Fruit fly (Drosophila melanogaster) whole organism, embryonic: ENCODE results near the gene CG14715.

Experiments used
- Antp ChIP-seq: fragments of 200-800 bp; sonication (Bioruptor generic); optimal IDR thresholded peaks from 3 replicates; lab custom pipeline; 2016; ENCODE audit warnings: missing biosample characterization, missing genetic modification characterization
- B-H1 ChIP-seq: fragments of 200-800 bp; sonication (Bioruptor generic); IDR thresholded peaks from 3 replicates; pipeline ENCODE4 v1.3.6; 2022; ENCODE audit warnings: missing biosample characterization, missing genetic modification characterization
- BEAF-32 ChIP-seq: fragments of 200-800 bp; sonication (Bioruptor generic); optimal IDR thresholded peaks from 3 replicates; lab custom pipeline; 2017; ENCODE audit warnings: missing biosample characterization, missing genetic modification characterization, mild to moderate bottlenecking, moderate library complexity, missing genetic modification reagents
- BtbVII ChIP-seq: fragments of 200-800 bp; sonication (Bioruptor generic); optimal IDR thresholded peaks from 3 replicates; lab custom pipeline; 2017; ENCODE audit warnings: missing biosample characterization, mild to moderate bottlenecking, missing genetic modification characterization
- CG10321 ChIP-seq: fragments of 200-800 bp; sonication (Bioruptor generic); IDR thresholded peaks from 2 replicates; pipeline ENCODE4 v1.3.6; 2022; ENCODE audit warnings: missing biosample characterization, missing genetic modification characterization
- CG11085 ChIP-seq: fragments of 200-800 bp; sonication (Bioruptor generic); IDR thresholded peaks from 2 replicates; pipeline ENCODE4 v1.3.6; 2022; ENCODE audit warnings: missing biosample characterization, missing genetic modification characterization
- CG11398 ChIP-seq: fragments of 200-800 bp; sonication (Bioruptor generic); optimal IDR thresholded peaks from 2 replicates; lab custom pipeline; 2016; ENCODE audit warnings: missing biosample characterization, missing genetic modification characterization
- CG14441 ChIP-seq: fragments of 200-800 bp; sonication (Bioruptor generic); IDR thresholded peaks from 2 replicates; pipeline ENCODE4 v1.3.6; 2022; ENCODE audit warnings: missing biosample characterization, missing genetic modification characterization
- CG1529 ChIP-seq: fragments of 200-800 bp; sonication (Bioruptor generic); optimal IDR thresholded peaks from 3 replicates; lab custom pipeline; 2018; ENCODE audit warnings: missing biosample characterization, missing genetic modification characterization
- CG1603 ChIP-seq: fragments of 200-800 bp; sonication (Bioruptor generic); optimal IDR thresholded peaks from 2 replicates; lab custom pipeline; 2019; ENCODE audit warnings: missing biosample characterization, mild to moderate bottlenecking, missing genetic modification characterization, moderate library complexity
- CG1792 ChIP-seq: fragments of 200-800 bp; sonication (Bioruptor generic); optimal IDR thresholded peaks from 2 replicates; lab custom pipeline; 2016; ENCODE audit warnings: missing biosample characterization, missing genetic modification characterization
- CG18619 ChIP-seq: fragments of 200-800 bp; sonication (Bioruptor generic); optimal IDR thresholded peaks from 3 replicates; lab custom pipeline; 2017; ENCODE audit warnings: missing biosample characterization, mild to moderate bottlenecking, missing genetic modification characterization
- CG2875 ChIP-seq: fragments of 200-800 bp; sonication (Bioruptor generic); optimal IDR thresholded peaks from 2 replicates; lab custom pipeline; 2017; ENCODE audit warnings: missing biosample characterization, mild to moderate bottlenecking, missing genetic modification characterization, missing genetic modification reagents
- CG31224 ChIP-seq: fragments of 200-800 bp; sonication (Bioruptor generic); IDR thresholded peaks from 2 replicates; pipeline ENCODE4 v1.3.6; 2022; ENCODE audit warnings: missing biosample characterization, missing genetic modification characterization
- CG3281 ChIP-seq: fragments of 200-800 bp; sonication (Bioruptor generic); optimal IDR thresholded peaks from 3 replicates; lab custom pipeline; 2017; ENCODE audit warnings: missing biosample characterization, mild to moderate bottlenecking, missing genetic modification characterization
- CG5245 ChIP-seq: fragments of 200-800 bp; sonication (Bioruptor generic); optimal IDR thresholded peaks from 3 replicates; lab custom pipeline; 2016; ENCODE audit warnings: missing biosample characterization, missing genetic modification characterization
- CG6272 ChIP-seq: fragments of 200-800 bp; sonication (Bioruptor generic); IDR thresholded peaks from 2 replicates; pipeline ENCODE4 v1.3.6; 2022; ENCODE audit warnings: missing biosample characterization, missing genetic modification characterization
- CG6791 ChIP-seq: fragments of 200-800 bp; sonication (Bioruptor generic); IDR thresholded peaks from 3 replicates; pipeline ENCODE4 v1.3.6; 2022; ENCODE audit warnings: missing biosample characterization, missing genetic modification characterization; ENCODE audit not compliant: partially characterized antibody
- CG7786 ChIP-seq: fragments of 200-800 bp; sonication (Bioruptor generic); optimal IDR thresholded peaks from 2 replicates; lab custom pipeline; 2016; ENCODE audit warnings: missing biosample characterization, missing genetic modification characterization
- CG8478 ChIP-seq: fragments of >200 bp; optimal IDR thresholded peaks from 2 replicates; lab custom pipeline; 2018
- CG8765 ChIP-seq: fragments of 200-800 bp; sonication (Bioruptor generic); IDR thresholded peaks from 2 replicates; pipeline ENCODE4 v1.3.6; 2022; ENCODE audit warnings: missing biosample characterization, missing genetic modification characterization
- CG9609 ChIP-seq: fragments of 200-800 bp; sonication (Bioruptor generic); optimal IDR thresholded peaks from 3 replicates; lab custom pipeline; 2016; ENCODE audit warnings: missing biosample characterization, missing genetic modification characterization
- Dref ChIP-seq: fragments of 200-800 bp; sonication (Bioruptor generic); IDR thresholded peaks from 2 replicates; pipeline ENCODE4 v1.3.6; 2022; ENCODE audit warnings: missing biosample characterization, missing genetic modification characterization
- Ets65A ChIP-seq: fragments of 200-800 bp; sonication (Bioruptor generic); peaks from one replicate; lab custom pipeline; 2016; ENCODE audit warnings: missing biosample characterization, missing genetic modification characterization
- Gsc ChIP-seq: fragments of 200-800 bp; sonication (Bioruptor generic); IDR thresholded peaks from 2 replicates; pipeline ENCODE4 v1.3.6; 2022; ENCODE audit warnings: missing biosample characterization, missing genetic modification characterization
- Side ChIP-seq: fragments of 200-800 bp; sonication (Bioruptor generic); optimal IDR thresholded peaks from 2 replicates; lab custom pipeline; 2016; ENCODE audit warnings: missing biosample characterization, missing genetic modification characterization
- Six4 ChIP-seq: fragments of 200-800 bp; sonication (Bioruptor generic); optimal IDR thresholded peaks from 2 replicates; lab custom pipeline; 2016; ENCODE audit warnings: missing biosample characterization, missing genetic modification characterization
- Ssrp ChIP-seq: fragments of 200-800 bp; sonication (Bioruptor generic); optimal IDR thresholded peaks from 2 replicates; lab custom pipeline; 2018; ENCODE audit warnings: missing biosample characterization, mild to moderate bottlenecking, missing genetic modification characterization, moderate library complexity
- Xbp1 ChIP-seq: fragments of 200-800 bp; sonication (Bioruptor generic); optimal IDR thresholded peaks from 3 replicates; lab custom pipeline; 2016; ENCODE audit warnings: missing biosample characterization, mild to moderate bottlenecking, missing genetic modification characterization
- bab2 ChIP-seq: fragments of 200-800 bp; sonication (Bioruptor generic); optimal IDR thresholded peaks from 2 replicates; lab custom pipeline; 2016; ENCODE audit warnings: missing biosample characterization, missing genetic modification characterization
- dysf ChIP-seq: fragments of 200-800 bp; sonication (Bioruptor generic); IDR thresholded peaks from 3 replicates; pipeline ENCODE4 v1.3.6; 2022; ENCODE audit warnings: missing biosample characterization, missing genetic modification characterization
- gce ChIP-seq: fragments of 200-800 bp; sonication (Bioruptor generic); IDR thresholded peaks from 3 replicates; pipeline ENCODE4 v1.3.6; 2022; ENCODE audit warnings: missing biosample characterization, missing genetic modification characterization
- inv ChIP-seq: fragments of 200-800 bp; sonication (Bioruptor generic); IDR thresholded peaks from 2 replicates; pipeline ENCODE4 v1.3.6; 2022; ENCODE audit warnings: missing biosample characterization, missing genetic modification characterization; ENCODE audit not compliant: partially characterized antibody
- klu ChIP-seq: fragments of 200-800 bp; sonication (Bioruptor generic); IDR thresholded peaks from 2 replicates; pipeline ENCODE4 v1.3.6; 2022; ENCODE audit warnings: missing biosample characterization, missing genetic modification characterization
- lola ChIP-seq, 3 experiments: fragments of >200 bp in 2 of 3; fragments of 200-800 bp in 1 of 3; sonication (Bioruptor generic) in 1 of 3; optimal IDR thresholded peaks; 2 replicates each; lab custom pipeline; 2017 to 2019; ENCODE audit warnings: missing biosample characterization in 3 of 3, missing genetic modification characterization in 3 of 3, mild to moderate bottlenecking in 1 of 3, moderate library complexity in 1 of 3
- mirr ChIP-seq: fragments of 200-800 bp; sonication (Bioruptor generic); optimal IDR thresholded peaks from 3 replicates; lab custom pipeline; 2018; ENCODE audit warnings: missing biosample characterization, mild to moderate bottlenecking, missing genetic modification characterization
- mld ChIP-seq: fragments of 200-800 bp; sonication (Bioruptor generic); IDR thresholded peaks from 3 replicates; pipeline ENCODE4 v1.3.6; 2022; ENCODE audit warnings: missing biosample characterization, missing genetic modification characterization; ENCODE audit not compliant: partially characterized antibody
- oc ChIP-seq: fragments of 200-800 bp; sonication (Bioruptor generic); optimal IDR thresholded peaks from 2 replicates; lab custom pipeline; 2018; ENCODE audit warnings: missing biosample characterization, mild to moderate bottlenecking, missing genetic modification characterization, moderate library complexity
- odd ChIP-seq: fragments of 200-800 bp; sonication (Bioruptor generic); optimal IDR thresholded peaks from 2 replicates; lab custom pipeline; 2017; ENCODE audit warnings: missing biosample characterization, mild to moderate bottlenecking, missing genetic modification characterization
- pfk ChIP-seq: fragments of 200-800 bp; sonication (Bioruptor generic); optimal IDR thresholded peaks from 2 replicates; lab custom pipeline; 2018; ENCODE audit warnings: missing biosample characterization, mild to moderate bottlenecking, missing genetic modification characterization, moderate library complexity
- pros ChIP-seq: fragments of 200-800 bp; sonication (Bioruptor generic); optimal IDR thresholded peaks from 3 replicates; lab custom pipeline; 2019; ENCODE audit warnings: missing biosample characterization, mild to moderate bottlenecking, missing genetic modification characterization, moderate library complexity
- scrt ChIP-seq: fragments of 200-800 bp; sonication (Bioruptor generic); optimal IDR thresholded peaks from 2 replicates; lab custom pipeline; 2018; ENCODE audit warnings: missing biosample characterization, mild to moderate bottlenecking, missing genetic modification characterization, moderate library complexity
- sim ChIP-seq: fragments of 200-800 bp; sonication (Bioruptor generic); IDR thresholded peaks from 2 replicates; pipeline ENCODE4 v1.3.6; 2022; ENCODE audit warnings: missing biosample characterization, missing genetic modification characterization
- sima ChIP-seq: fragments of 200-800 bp; sonication (Bioruptor generic); optimal IDR thresholded peaks from 2 replicates; lab custom pipeline; 2016; ENCODE audit warnings: missing biosample characterization, missing genetic modification characterization
- slbo ChIP-seq: fragments of 200-800 bp; sonication (Bioruptor generic); IDR thresholded peaks from 2 replicates; pipeline ENCODE4 v1.3.6; 2022; ENCODE audit warnings: missing biosample characterization, missing genetic modification characterization
- sna ChIP-seq: fragments of 200-800 bp; sonication (Bioruptor generic); IDR thresholded peaks from 2 replicates; pipeline ENCODE4 v1.3.6; 2022; ENCODE audit warnings: missing biosample characterization, missing genetic modification characterization; ENCODE audit not compliant: partially characterized antibody
- sob ChIP-seq: fragments of 200-800 bp; sonication (Bioruptor generic); IDR thresholded peaks from 2 replicates; pipeline ENCODE4 v1.3.6; 2022; ENCODE audit warnings: missing biosample characterization, missing genetic modification characterization
- tll ChIP-seq, 2 experiments: fragments of 200-800 bp in 1 of 2; fragments of >200 bp in 1 of 2; sonication (Bioruptor generic) in 1 of 2; optimal IDR thresholded peaks; 2 replicates each; lab custom pipeline; 2017 to 2019; ENCODE audit warnings: missing biosample characterization in 2 of 2, missing genetic modification characterization in 2 of 2, mild to moderate bottlenecking in 1 of 2, moderate library complexity in 1 of 2
- tna ChIP-seq: fragments of 200-800 bp; sonication (Bioruptor generic); IDR thresholded peaks from 2 replicates; pipeline ENCODE4 v1.3.6; 2022; ENCODE audit warnings: missing biosample characterization, missing genetic modification characterization; ENCODE audit not compliant: partially characterized antibody
- toy ChIP-seq: fragments of 200-800 bp; sonication (Bioruptor generic); IDR thresholded peaks from 2 replicates; pipeline ENCODE4 v1.3.6; 2022; ENCODE audit warnings: missing biosample characterization, missing genetic modification characterization
- wor ChIP-seq: fragments of 200-800 bp; sonication (Bioruptor generic); IDR thresholded peaks from 2 replicates; pipeline ENCODE4 v1.3.6; 2022; ENCODE audit warnings: missing biosample characterization, missing genetic modification characterization

The CG14715 gene

dm6 chr3R:11678016-11678415 is 4.0 kb downstream of the CG14715 start, which contains the start of gene CG18476 (continued):
- no peak for TF ChIP-seq CG11398
- TF ChIP-seq CG6791 (GFP tag; lab: Robert Waterston, UW), result no peak
- TF ChIP-seq B-H1 (GFP tag; lab: Robert Waterston, UW), result peak; percentile 92
- peak; percentile 93 for TF ChIP-seq Xbp1
- TF ChIP-seq inv (GFP tag; lab: Robert Waterston, UW), result no peak
- TF ChIP-seq tna (GFP tag; lab: Robert Waterston, UW), result no peak
- peak; percentile 69 for TF ChIP-seq BtbVII (GFP tag; lab: Kevin White, UChicago)
- TF ChIP-seq pros, result no peak
- no peak for TF ChIP-seq sima
- TF ChIP-seq Gsc (GFP tag; lab: Robert Waterston, UW), result peak; percentile 68; the same call in 1 of the 2 replicates
- TF ChIP-seq lola (GFP tag; optimal IDR thresholded peaks at IDR 0.05; lab: Kevin White, UChicago), result peak in 1 of 3 experiments; percentile 90
- TF ChIP-seq CG7786, result peak; percentile 61
- peak; percentile 87 for TF ChIP-seq toy (GFP tag; lab: Robert Waterston, UW)
- peak; percentile 90 for TF ChIP-seq klu (GFP tag; lab: Robert Waterston, UW)
- TF ChIP-seq CG11085, result peak; percentile 90
- peak; percentile 39 for TF ChIP-seq CG1792 (GFP tag; lab: Kevin White, UChicago)
- peak; percentile 90 for TF ChIP-seq Ets65A (GFP tag; lab: Kevin White, UChicago)
- peak; percentile 85 for TF ChIP-seq Six4
- peak; percentile 86 for TF ChIP-seq CG31224 (GFP tag; lab: Robert Waterston, UW)
- peak; percentile 36 for TF ChIP-seq Antp
- peak; percentile 93 for TF ChIP-seq CG6272
- TF ChIP-seq CG5245, result peak; percentile 77
- TF ChIP-seq Dref (GFP tag; lab: Robert Waterston, UW), result no peak
- no peak for TF ChIP-seq tll (GFP tag; optimal IDR thresholded peaks at IDR 0.05; lab: Kevin White, UChicago)
- peak; percentile 95 for TF ChIP-seq slbo (GFP tag; lab: Robert Waterston, UW)
- TF ChIP-seq CG3281 (GFP tag; lab: Kevin White, UChicago), result peak; percentile 91
- TF ChIP-seq CG8478, result no peak
- TF ChIP-seq sim, result peak; percentile 67; the same call in 1 of the 2 replicates
- peak; percentile 96 for TF ChIP-seq dysf (GFP tag; lab: Robert Waterston, UW)
- TF ChIP-seq mirr (GFP tag; lab: Kevin White, UChicago), result peak; percentile 60
- peak; percentile 82 for TF ChIP-seq CG8765 (GFP tag; lab: Robert Waterston, UW)
- peak; percentile 85 for TF ChIP-seq oc
- peak; percentile 59 for TF ChIP-seq CG1603
- TF ChIP-seq CG1529 (GFP tag; lab: Kevin White, UChicago), result peak; percentile 75
- TF ChIP-seq CG18619 (GFP tag; lab: Kevin White, UChicago), result peak; percentile 82
- peak; percentile 26 for TF ChIP-seq BEAF-32
- TF ChIP-seq scrt (GFP tag; lab: Kevin White, UChicago), result peak; percentile 85
- peak; percentile 85 for TF ChIP-seq wor
- TF ChIP-seq bab2 (GFP tag; lab: Kevin White, UChicago), result peak; percentile 76
- TF ChIP-seq CG2875, result peak; percentile 52
- no peak for TF ChIP-seq sna (GFP tag; lab: Robert Waterston, UW)
- peak; percentile 74 for TF ChIP-seq odd (GFP tag; lab: Kevin White, UChicago)
- no peak for TF ChIP-seq mld
- TF ChIP-seq Side (GFP tag; lab: Kevin White, UChicago), result peak; percentile 38
- peak; percentile 73 for TF ChIP-seq CG10321
- peak; percentile 61 for TF ChIP-seq CG9609 (GFP tag; lab: Kevin White, UChicago)
- peak; percentile 85 for TF ChIP-seq gce (GFP tag; lab: Robert Waterston, UW)
- TF ChIP-seq CG14441 (GFP tag; lab: Robert Waterston, UW), result peak; percentile 95
- TF ChIP-seq pfk (GFP tag; lab: Kevin White, UChicago), result no peak
- TF ChIP-seq Ssrp, result peak; percentile 92
- TF ChIP-seq sob, result peak; percentile 95
